Worm (Caenorhabditis elegans) whole organism, L2 larva: ENCODE data around the gene C02D5.2.
A peak's percentile ranks its signal among the peaks of the same experiment; 100 is the strongest.

ENCODE experiments used
- F13H6.1 ChIP-seq: sonication (generic microtip); optimal IDR thresholded peaks from 2 replicates; lab custom pipeline; 2016; ENCODE audit warnings: missing genetic modification characterization, missing compliant biosample characterization
- ama-1 ChIP-seq: fragments of 150-350 bp; optimal IDR thresholded peaks from 2 replicates; lab custom pipeline; 2018; ENCODE audit warnings: inconsistent platforms
- crh-2 ChIP-seq: sonication (generic microtip); optimal IDR thresholded peaks from 2 replicates; lab custom pipeline; 2017; ENCODE audit warnings: missing biosample characterization, missing genetic modification characterization
- fos-1 ChIP-seq: fragments of 150-350 bp; optimal IDR thresholded peaks from 2 replicates; lab custom pipeline; 2014; ENCODE audit warnings: missing biosample characterization, missing genetic modification characterization
- nhr-11 ChIP-seq: fragments of 150-350 bp; optimal IDR thresholded peaks from 2 replicates; lab custom pipeline; 2014; ENCODE audit warnings: missing biosample characterization, missing genetic modification characterization
- nhr-6 ChIP-seq: fragments of 150-350 bp; optimal IDR thresholded peaks from 2 replicates; lab custom pipeline; 2014; ENCODE audit warnings: missing biosample characterization, missing genetic modification characterization
- skn-1 ChIP-seq: sonication (generic microtip); optimal IDR thresholded peaks from 2 replicates; lab custom pipeline; 2017; ENCODE audit warnings: missing biosample characterization, missing genetic modification characterization
- unc-62 ChIP-seq: fragments of 150-350 bp; optimal IDR thresholded peaks from 2 replicates; lab custom pipeline; 2014; ENCODE audit warnings: missing biosample characterization, missing genetic modification reagents, missing genetic modification characterization
- ztf-11 ChIP-seq: sonication (generic microtip); optimal IDR thresholded peaks from 2 replicates; lab custom pipeline; 2017; ENCODE audit warnings: missing biosample characterization, missing genetic modification characterization

ce11 chrIII:8594088-8594487, 37.0 kb downstream of the C02D5.2 start:
- no peak for TF ChIP-seq F13H6.1
- TF ChIP-seq nhr-6 (tag; lab: Kevin White, UChicago) = no peak
- no peak for TF ChIP-seq nhr-11
- TF ChIP-seq unc-62 = no peak
- no peak for TF ChIP-seq ama-1
- TF ChIP-seq crh-2 (tag; lab: Kevin White, UChicago) = peak; percentile 1
- TF ChIP-seq fos-1 (tag; lab: Kevin White, UChicago) = peak; percentile 90
- no peak for TF ChIP-seq skn-1 (tag; lab: Kevin White, UChicago)
- TF ChIP-seq ztf-11 = no peak
